Fruit fly (Drosophila melanogaster) whole organism, embryonic: Measurements from ENCODE around the gene Tomosyn.

Experiments used
- Adf1 ChIP-seq: fragments of 200-800 bp; sonication (Bioruptor generic); IDR thresholded peaks from 2 replicates; pipeline ENCODE4 v1.3.6; 2022; ENCODE audit warnings: missing biosample characterization, missing genetic modification characterization
- CG12155 ChIP-seq: fragments of 200-800 bp; sonication (Bioruptor generic); optimal IDR thresholded peaks from 3 replicates; lab custom pipeline; 2016; ENCODE audit warnings: missing biosample characterization, missing genetic modification characterization
- CG12391 ChIP-seq: fragments of 200-800 bp; sonication (Bioruptor generic); optimal IDR thresholded peaks from 3 replicates; lab custom pipeline; 2018; ENCODE audit warnings: missing biosample characterization, mild to moderate bottlenecking, missing genetic modification characterization, moderate library complexity
- CG14014 ChIP-seq: fragments of 200-800 bp; sonication (Bioruptor generic); IDR thresholded peaks from 2 replicates; pipeline ENCODE4 v1.3.6; 2022; ENCODE audit warnings: missing biosample characterization, missing genetic modification characterization
- CG14441 ChIP-seq: fragments of 200-800 bp; sonication (Bioruptor generic); IDR thresholded peaks from 2 replicates; pipeline ENCODE4 v1.3.6; 2022; ENCODE audit warnings: missing biosample characterization, missing genetic modification characterization
- CG14667 ChIP-seq: fragments of 200-800 bp; sonication (Bioruptor generic); IDR thresholded peaks from 2 replicates; pipeline ENCODE4 v1.3.6; 2022; ENCODE audit warnings: missing biosample characterization, missing genetic modification characterization
- CG14860 ChIP-seq: fragments of 200-800 bp; sonication (Bioruptor generic); IDR thresholded peaks from 3 replicates; pipeline ENCODE4 v1.3.6; 2022; ENCODE audit warnings: missing biosample characterization, missing genetic modification characterization; ENCODE audit not compliant: partially characterized antibody
- CG15269 ChIP-seq: fragments of 200-800 bp; sonication (Bioruptor generic); optimal IDR thresholded peaks from 2 replicates; lab custom pipeline; 2018; ENCODE audit warnings: missing biosample characterization, mild to moderate bottlenecking, missing genetic modification characterization, moderate library complexity
- CG15479 ChIP-seq: fragments of 200-800 bp; sonication (Bioruptor generic); optimal IDR thresholded peaks from 3 replicates; lab custom pipeline; 2019; ENCODE audit warnings: missing biosample characterization, mild to moderate bottlenecking, missing genetic modification characterization, moderate library complexity
- CG1647 ChIP-seq: fragments of 200-800 bp; sonication (Bioruptor generic); optimal IDR thresholded peaks from 3 replicates; lab custom pipeline; 2016; ENCODE audit warnings: missing biosample characterization, missing genetic modification characterization
- CG32532 ChIP-seq: fragments of 200-800 bp; sonication (Bioruptor generic); IDR thresholded peaks from 2 replicates; pipeline ENCODE4 v1.3.6; 2022; ENCODE audit warnings: missing biosample characterization, missing genetic modification characterization
- CG32767 ChIP-seq: fragments of 200-800 bp; sonication (Bioruptor generic); IDR thresholded peaks from 2 replicates; pipeline ENCODE4 v1.3.6; 2022; ENCODE audit warnings: missing biosample characterization, missing genetic modification characterization
- CG34422 ChIP-seq: fragments of 200-800 bp; sonication (Bioruptor generic); IDR thresholded peaks from 3 replicates; pipeline ENCODE4 v1.3.6; 2022; ENCODE audit warnings: missing biosample characterization, missing genetic modification characterization
- CG4282 ChIP-seq: fragments of 200-800 bp; sonication (Bioruptor generic); optimal IDR thresholded peaks from 2 replicates; lab custom pipeline; 2016; ENCODE audit warnings: missing biosample characterization, missing genetic modification characterization
- CG43689 ChIP-seq: fragments of 200-800 bp; sonication (Bioruptor generic); IDR thresholded peaks from 2 replicates; pipeline ENCODE4 v1.3.6; 2022; ENCODE audit warnings: missing biosample characterization, missing genetic modification characterization
- CG5245 ChIP-seq: fragments of 200-800 bp; sonication (Bioruptor generic); optimal IDR thresholded peaks from 3 replicates; lab custom pipeline; 2016; ENCODE audit warnings: missing biosample characterization, missing genetic modification characterization
- CG6254 ChIP-seq: fragments of 200-800 bp; sonication (Bioruptor generic); optimal IDR thresholded peaks from 3 replicates; lab custom pipeline; 2017; ENCODE audit warnings: mild to moderate bottlenecking, missing biosample characterization, missing genetic modification reagents, missing genetic modification characterization
- CG7357 ChIP-seq: fragments of 200-800 bp; sonication (Bioruptor generic); IDR thresholded peaks from 3 replicates; pipeline ENCODE4 v1.3.6; 2022; ENCODE audit warnings: missing biosample characterization, missing genetic modification characterization
- CHES-1-like ChIP-seq: fragments of 200-800 bp; sonication (Bioruptor generic); optimal IDR thresholded peaks from 2 replicates; lab custom pipeline; 2016; ENCODE audit warnings: missing biosample characterization, missing genetic modification characterization
- CTCF ChIP-seq: fragments of 200-800 bp; sonication (Bioruptor generic); optimal IDR thresholded peaks from 2 replicates; lab custom pipeline; 2017; ENCODE audit warnings: missing biosample characterization, mild to moderate bottlenecking, missing genetic modification characterization, moderate library complexity
- D ChIP-seq, 2 experiments: fragments of 200-800 bp in 1 of 2; fragments of >200 bp in 1 of 2; sonication (Bioruptor generic) in 1 of 2; optimal IDR thresholded peaks; 2 replicates in 1 of 2; 3 replicates in 1 of 2; lab custom pipeline; 2017; ENCODE audit warnings: mild to moderate bottlenecking in 1 of 2, missing biosample characterization in 1 of 2, missing genetic modification characterization in 1 of 2, missing genetic modification reagents in 1 of 2
- D19B ChIP-seq: fragments of 200-800 bp; sonication (Bioruptor generic); optimal IDR thresholded peaks from 2 replicates; lab custom pipeline; 2017; ENCODE audit warnings: missing biosample characterization, mild to moderate bottlenecking, missing genetic modification characterization
- Dek ChIP-seq: fragments of 200-800 bp; sonication (Bioruptor generic); optimal IDR thresholded peaks from 3 replicates; lab custom pipeline; 2019; ENCODE audit warnings: missing biosample characterization, mild to moderate bottlenecking, missing genetic modification characterization, moderate library complexity
- E2f1 ChIP-seq: fragments of 200-800 bp; sonication (Bioruptor generic); IDR thresholded peaks from 2 replicates; pipeline ENCODE4 v1.3.6; 2022; ENCODE audit warnings: missing biosample characterization, missing genetic modification characterization
- Lim3 ChIP-seq: fragments of 200-800 bp; sonication (Bioruptor generic); IDR thresholded peaks from 2 replicates; pipeline ENCODE4 v1.3.6; 2022; ENCODE audit warnings: missing biosample characterization, missing genetic modification characterization
- Max ChIP-seq: fragments of 200-800 bp; sonication (Bioruptor generic); optimal IDR thresholded peaks from 2 replicates; lab custom pipeline; 2016; ENCODE audit warnings: missing biosample characterization, mild to moderate bottlenecking, missing genetic modification characterization
- NC2α ChIP-seq: fragments of 200-800 bp; sonication (Bioruptor generic); optimal IDR thresholded peaks from 2 replicates; lab custom pipeline; 2016; ENCODE audit warnings: missing biosample characterization, missing genetic modification characterization
- Ptx1 ChIP-seq: fragments of 200-800 bp; sonication (Bioruptor generic); IDR thresholded peaks from 2 replicates; pipeline ENCODE4 v1.3.6; 2022; ENCODE audit warnings: missing biosample characterization, missing genetic modification characterization
- Rfx ChIP-seq: fragments of 200-800 bp; sonication (Bioruptor generic); IDR thresholded peaks from 2 replicates; pipeline ENCODE4 v1.3.6; 2022; ENCODE audit warnings: missing biosample characterization, missing genetic modification characterization
- Sin3A ChIP-seq: fragments of >200 bp; optimal IDR thresholded peaks from 2 replicates; lab custom pipeline; 2018
- Sry-δ ChIP-seq: fragments of 200-800 bp; sonication (Bioruptor generic); optimal IDR thresholded peaks from 2 replicates; lab custom pipeline; 2016; ENCODE audit warnings: missing biosample characterization, missing genetic modification characterization
- Tbp ChIP-seq: fragments of >200 bp; optimal IDR thresholded peaks from 2 replicates; lab custom pipeline; 2018; ENCODE audit warnings: missing biosample characterization, missing genetic modification characterization
- Xrp1 ChIP-seq: fragments of 200-800 bp; sonication (Bioruptor generic); IDR thresholded peaks from 2 replicates; pipeline ENCODE4 v1.3.6; 2022; ENCODE audit warnings: missing biosample characterization, missing genetic modification characterization
- YL-1 ChIP-seq: fragments of 200-800 bp; sonication (Bioruptor generic); optimal IDR thresholded peaks from 3 replicates; lab custom pipeline; 2017; ENCODE audit warnings: missing biosample characterization, mild to moderate bottlenecking, missing genetic modification characterization
- al ChIP-seq: fragments of 200-800 bp; sonication (Bioruptor generic); IDR thresholded peaks from 2 replicates; pipeline ENCODE4 v1.3.6; 2022; ENCODE audit warnings: missing biosample characterization, missing genetic modification characterization
- bcd ChIP-seq: fragments of 200-800 bp; sonication (Bioruptor generic); optimal IDR thresholded peaks from 2 replicates; lab custom pipeline; 2017; ENCODE audit warnings: missing biosample characterization, mild to moderate bottlenecking, missing genetic modification characterization
- br ChIP-seq: fragments of >200 bp; optimal IDR thresholded peaks from 2 replicates; lab custom pipeline; 2017
- cwo ChIP-seq: fragments of 200-800 bp; sonication (Bioruptor generic); optimal IDR thresholded peaks from 3 replicates; lab custom pipeline; 2017; ENCODE audit warnings: missing biosample characterization, missing genetic modification characterization, mild to moderate bottlenecking, moderate library complexity, missing genetic modification reagents
- dpn ChIP-seq, 2 experiments: fragments of 200-800 bp; sonication (Bioruptor generic); optimal IDR thresholded peaks; 3 replicates each; lab custom pipeline; 2016; ENCODE audit warnings: missing biosample characterization in 2 of 2, missing genetic modification characterization in 2 of 2
- en ChIP-seq: fragments of 200-800 bp; sonication (Bioruptor generic); optimal IDR thresholded peaks from 2 replicates; lab custom pipeline; 2016; ENCODE audit warnings: missing biosample characterization, missing genetic modification characterization
- ftz-f1 ChIP-seq: fragments of 200-800 bp; sonication (Bioruptor generic); optimal IDR thresholded peaks from 2 replicates; lab custom pipeline; 2016; ENCODE audit warnings: missing biosample characterization, missing genetic modification characterization
- gcm2 ChIP-seq: fragments of 200-800 bp; sonication (Bioruptor generic); optimal IDR thresholded peaks from 2 replicates; lab custom pipeline; 2016; ENCODE audit warnings: missing biosample characterization, missing genetic modification characterization
- hbn ChIP-seq: fragments of 200-800 bp; sonication (Bioruptor generic); IDR thresholded peaks from 2 replicates; pipeline ENCODE4 v1.3.6; 2022; ENCODE audit warnings: missing biosample characterization, missing genetic modification characterization; ENCODE audit not compliant: partially characterized antibody
- hth ChIP-seq: fragments of >200 bp; optimal IDR thresholded peaks from 2 replicates; lab custom pipeline; 2017; ENCODE audit warnings: inconsistent platforms
- ind ChIP-seq: fragments of 200-800 bp; sonication (Bioruptor generic); optimal IDR thresholded peaks from 3 replicates; lab custom pipeline; 2016; ENCODE audit warnings: missing biosample characterization, missing genetic modification characterization
- jing ChIP-seq: fragments of 200-800 bp; sonication (Bioruptor generic); optimal IDR thresholded peaks from 2 replicates; lab custom pipeline; 2018; ENCODE audit warnings: missing biosample characterization, mild to moderate bottlenecking, missing genetic modification characterization
- ken ChIP-seq: fragments of 200-800 bp; sonication (Bioruptor generic); IDR thresholded peaks from 3 replicates; pipeline ENCODE4 v1.3.6; 2022; ENCODE audit warnings: missing biosample characterization, missing genetic modification characterization
- maf-S ChIP-seq: fragments of 200-800 bp; sonication (Bioruptor generic); optimal IDR thresholded peaks from 2 replicates; lab custom pipeline; 2016; ENCODE audit warnings: missing biosample characterization, missing genetic modification characterization
- mam ChIP-seq: fragments of 200-800 bp; sonication (Bioruptor generic); optimal IDR thresholded peaks from 3 replicates; lab custom pipeline; 2016; ENCODE audit warnings: missing biosample characterization, missing genetic modification characterization
- phol ChIP-seq: fragments of 200-800 bp; sonication (Bioruptor generic); optimal IDR thresholded peaks from 3 replicates; lab custom pipeline; 2018; ENCODE audit warnings: missing biosample characterization, mild to moderate bottlenecking, missing genetic modification characterization, moderate library complexity
- ro ChIP-seq: fragments of 200-800 bp; sonication (Bioruptor generic); IDR thresholded peaks from 2 replicates; pipeline ENCODE4 v1.3.6; 2022; ENCODE audit warnings: missing biosample characterization, missing genetic modification characterization
- ttk ChIP-seq: fragments of 200-800 bp; sonication (Bioruptor generic); IDR thresholded peaks from 2 replicates; pipeline ENCODE4 v2.1.2; 2022; ENCODE audit warnings: missing biosample characterization, missing genetic modification characterization
- vfl ChIP-seq: fragments of 200-800 bp; sonication (Bioruptor generic); optimal IDR thresholded peaks from 2 replicates; lab custom pipeline; 2016; ENCODE audit warnings: missing biosample characterization, missing genetic modification characterization
- yki ChIP-seq: fragments of >200 bp; optimal IDR thresholded peaks from 3 replicates; lab custom pipeline; 2018

Gene Tomosyn

dm6 chrX:12658999-12659560 is 27.7 kb downstream of the Tomosyn start, which contains the start of gene Tis11 (continued):
- TF ChIP-seq Xrp1 (GFP tag; lab: Robert Waterston, UW) (no peak), Adf1 (GFP tag; lab: Robert Waterston, UW) (no peak), gcm2 (GFP tag; lab: Kevin White, UChicago) (peak; percentile 9), Sin3A (lab: Kevin White, UChicago) (peak; percentile 88), CTCF (GFP tag; lab: Kevin White, UChicago) (peak; percentile 71), CG1647 (GFP tag; lab: Kevin White, UChicago) (no peak), D (optimal IDR thresholded peaks at IDR 0.05; lab: Kevin White, UChicago) (no peak), D (GFP tag; optimal IDR thresholded peaks at IDR 0.05; lab: Kevin White, UChicago) (no peak), CG12155 (GFP tag; lab: Kevin White, UChicago) (no peak), Dek (tag; lab: Kevin White, UChicago) (no peak), br (no peak), CG43689 (GFP tag; lab: Robert Waterston, UW) (no peak), CG6254 (no peak), bcd (GFP tag; lab: Kevin White, UChicago) (no peak), CG12391 (peak; percentile 3), Sry-δ (GFP tag; lab: Kevin White, UChicago) (peak; percentile 69), Max (GFP tag; lab: Kevin White, UChicago) (no peak), YL-1 (GFP tag; lab: Kevin White, UChicago) (no peak), yki (lab: Kevin White, UChicago) (no peak), vfl (GFP tag; lab: Kevin White, UChicago) (no peak), CG5245 (GFP tag; lab: Kevin White, UChicago) (no peak), CG34422 (peak; percentile 34; the same call in 1 of the 3 replicates), maf-S (GFP tag; lab: Kevin White, UChicago) (no peak), hbn (no peak), en (GFP tag; lab: Kevin White, UChicago) (no peak), CG15269 (tag; lab: Kevin White, UChicago) (no peak), E2f1 (GFP tag; lab: Robert Waterston, UW) (no peak), phol (tag; lab: Kevin White, UChicago) (peak; percentile 39), hth (lab: Kevin White, UChicago) (no peak), Ptx1 (GFP tag; lab: Robert Waterston, UW) (no peak), D19B (GFP tag; lab: Kevin White, UChicago) (no peak), CG32532 (GFP tag; lab: Robert Waterston, UW) (no peak), mam (GFP tag; lab: Kevin White, UChicago) (peak; percentile 25), ind (GFP tag; lab: Kevin White, UChicago) (no peak), dpn (GFP tag; optimal IDR thresholded peaks at IDR 0.05; lab: Kevin White, UChicago) (no peak), cwo (GFP tag; lab: Kevin White, UChicago) (no peak), ftz-f1 (GFP tag; lab: Kevin White, UChicago) (no peak), CG14014 (GFP tag; lab: Robert Waterston, UW) (peak; percentile 15; the same call in 1 of the 2 replicates), CG14667 (GFP tag; lab: Robert Waterston, UW) (no peak), ro (no peak), CG14441 (no peak), Tbp (no peak), ttk (GFP tag; lab: Robert Waterston, UW) (no peak), CG7357 (GFP tag; lab: Robert Waterston, UW) (no peak), Lim3 (no peak), CHES-1-like (no peak), ken (GFP tag; lab: Robert Waterston, UW) (no peak), Rfx (GFP tag; lab: Robert Waterston, UW) (peak; percentile 39; the same call in 1 of the 2 replicates), CG4282 (GFP tag; lab: Kevin White, UChicago) (no peak), CG14860 (GFP tag; lab: Robert Waterston, UW) (no peak), al (GFP tag; lab: Robert Waterston, UW) (no peak), CG15479 (no peak), CG32767 (no peak), jing (GFP tag; lab: Kevin White, UChicago) (no peak), NC2α (GFP tag; lab: Kevin White, UChicago) (no peak)
